Fruit fly (Drosophila melanogaster) whole organism, embryonic: ENCODE data around the gene CG43134.

Experiments
- Asciz ChIP-seq: fragments of 200-800 bp; sonication (Bioruptor generic); optimal IDR thresholded peaks from 2 replicates; lab custom pipeline; 2017; ENCODE audit warnings: missing biosample characterization, mild to moderate bottlenecking, missing genetic modification characterization, missing genetic modification reagents
- CG10565 ChIP-seq: fragments of 200-800 bp; sonication (Bioruptor generic); optimal IDR thresholded peaks from 3 replicates; lab custom pipeline; 2016; ENCODE audit warnings: missing biosample characterization, mild to moderate bottlenecking, missing genetic modification characterization
- CG11247 ChIP-seq: fragments of 200-800 bp; sonication (Bioruptor generic); IDR thresholded peaks from 2 replicates; pipeline ENCODE4 v1.3.6; 2022; ENCODE audit warnings: missing biosample characterization, missing genetic modification characterization
- CG12299 ChIP-seq: fragments of 200-800 bp; sonication (Bioruptor generic); optimal IDR thresholded peaks from 2 replicates; lab custom pipeline; 2018; ENCODE audit warnings: missing biosample characterization, mild to moderate bottlenecking, missing genetic modification characterization
- CG14014 ChIP-seq: fragments of 200-800 bp; sonication (Bioruptor generic); IDR thresholded peaks from 2 replicates; pipeline ENCODE4 v1.3.6; 2022; ENCODE audit warnings: missing biosample characterization, missing genetic modification characterization
- CG16815 ChIP-seq: fragments of 200-800 bp; sonication (Bioruptor generic); optimal IDR thresholded peaks from 3 replicates; lab custom pipeline; 2017; ENCODE audit warnings: missing biosample characterization, mild to moderate bottlenecking, missing genetic modification characterization
- CG18262 ChIP-seq: fragments of 200-800 bp; optimal IDR thresholded peaks from 3 replicates; lab custom pipeline; 2019; ENCODE audit warnings: missing biosample characterization, mild to moderate bottlenecking, missing genetic modification characterization, moderate library complexity
- CG31365 ChIP-seq: fragments of 200-800 bp; sonication (Bioruptor generic); optimal IDR thresholded peaks from 2 replicates; lab custom pipeline; 2018; ENCODE audit warnings: missing biosample characterization, mild to moderate bottlenecking, missing genetic modification characterization
- CG32532 ChIP-seq: fragments of 200-800 bp; sonication (Bioruptor generic); IDR thresholded peaks from 2 replicates; pipeline ENCODE4 v1.3.6; 2022; ENCODE audit warnings: missing biosample characterization, missing genetic modification characterization
- CG34422 ChIP-seq: fragments of 200-800 bp; sonication (Bioruptor generic); IDR thresholded peaks from 3 replicates; pipeline ENCODE4 v1.3.6; 2022; ENCODE audit warnings: missing biosample characterization, missing genetic modification characterization
- CG4282 ChIP-seq: fragments of 200-800 bp; sonication (Bioruptor generic); optimal IDR thresholded peaks from 2 replicates; lab custom pipeline; 2016; ENCODE audit warnings: missing biosample characterization, missing genetic modification characterization
- CG4617 ChIP-seq: fragments of 200-800 bp; sonication (Bioruptor generic); optimal IDR thresholded peaks from 3 replicates; lab custom pipeline; 2016; ENCODE audit warnings: missing biosample characterization, missing genetic modification characterization, borderline replicate concordance
- CG6689 ChIP-seq: fragments of 200-800 bp; sonication (Bioruptor generic); IDR thresholded peaks from 2 replicates; pipeline ENCODE4 v1.3.6; 2022; ENCODE audit warnings: missing biosample characterization, missing genetic modification characterization
- CG6813 ChIP-seq: fragments of 200-800 bp; sonication (Bioruptor generic); optimal IDR thresholded peaks from 2 replicates; lab custom pipeline; 2017; ENCODE audit warnings: missing biosample characterization, missing genetic modification characterization, mild to moderate bottlenecking, moderate library complexity, missing genetic modification reagents
- CG7556 ChIP-seq: fragments of 200-800 bp; sonication (Bioruptor generic); optimal IDR thresholded peaks from 2 replicates; lab custom pipeline; 2017; ENCODE audit warnings: missing biosample characterization, mild to moderate bottlenecking, missing genetic modification characterization
- CG8290 ChIP-seq, 3 experiments: fragments of 200-800 bp; sonication (Bioruptor generic); optimal IDR thresholded peaks; 2 replicates each; lab custom pipeline; 2016 to 2019; ENCODE audit warnings: missing biosample characterization in 3 of 3, missing genetic modification characterization in 3 of 3, mild to moderate bottlenecking in 2 of 3, moderate library complexity in 1 of 3
- CG8359 ChIP-seq: fragments of 200-800 bp; sonication (Bioruptor generic); optimal IDR thresholded peaks from 2 replicates; lab custom pipeline; 2017; ENCODE audit warnings: missing biosample characterization, mild to moderate bottlenecking, missing genetic modification characterization, borderline replicate concordance
- CG8388 ChIP-seq: fragments of 200-800 bp; sonication (Bioruptor generic); optimal IDR thresholded peaks from 2 replicates; lab custom pipeline; 2019; ENCODE audit warnings: missing biosample characterization, mild to moderate bottlenecking, missing genetic modification characterization, moderate library complexity
- CG8765 ChIP-seq: fragments of 200-800 bp; sonication (Bioruptor generic); IDR thresholded peaks from 2 replicates; pipeline ENCODE4 v1.3.6; 2022; ENCODE audit warnings: missing biosample characterization, missing genetic modification characterization
- Dp ChIP-seq: fragments of 200-800 bp; sonication (Bioruptor generic); optimal IDR thresholded peaks from 2 replicates; lab custom pipeline; 2018; ENCODE audit warnings: missing biosample characterization, mild to moderate bottlenecking, missing genetic modification characterization, moderate library complexity
- Elba2 ChIP-seq: fragments of 200-800 bp; sonication (Bioruptor generic); optimal IDR thresholded peaks from 3 replicates; lab custom pipeline; 2016; ENCODE audit warnings: missing biosample characterization, missing genetic modification characterization
- Ets65A ChIP-seq: fragments of 200-800 bp; sonication (Bioruptor generic); peaks from one replicate; lab custom pipeline; 2016; ENCODE audit warnings: missing biosample characterization, missing genetic modification characterization
- GATAe ChIP-seq: fragments of 200-800 bp; sonication (Bioruptor generic); conservative IDR thresholded peaks from 2 replicates; pipeline ENCODE4 v1.3.6; 2022; ENCODE audit warnings: missing biosample characterization, missing genetic modification characterization
- Gug ChIP-seq: fragments of 200-800 bp; sonication (Bioruptor generic); IDR thresholded peaks from 4 replicates; pipeline ENCODE4 v1.3.6; 2022; ENCODE audit warnings: missing biosample characterization, missing genetic modification characterization
- Hey ChIP-seq: fragments of 200-800 bp; sonication (Bioruptor generic); optimal IDR thresholded peaks from 3 replicates; lab custom pipeline; 2018; ENCODE audit warnings: missing biosample characterization, mild to moderate bottlenecking, missing genetic modification characterization
- NfI ChIP-seq: fragments of 200-800 bp; sonication (Bioruptor generic); optimal IDR thresholded peaks from 3 replicates; lab custom pipeline; 2018; ENCODE audit warnings: missing biosample characterization, mild to moderate bottlenecking, missing genetic modification characterization, moderate library complexity
- Sry-β ChIP-seq: fragments of 200-800 bp; sonication (Bioruptor generic); optimal IDR thresholded peaks from 2 replicates; lab custom pipeline; 2018; ENCODE audit warnings: missing biosample characterization, mild to moderate bottlenecking, missing genetic modification characterization, moderate library complexity
- ac ChIP-seq: fragments of 200-800 bp; sonication (Bioruptor generic); optimal IDR thresholded peaks from 3 replicates; lab custom pipeline; 2017; ENCODE audit warnings: missing biosample characterization, mild to moderate bottlenecking, missing genetic modification characterization
- ato ChIP-seq: fragments of 200-800 bp; sonication (Bioruptor generic); IDR thresholded peaks from 2 replicates; pipeline ENCODE4 v1.3.6; 2022; ENCODE audit warnings: missing biosample characterization, missing genetic modification characterization; ENCODE audit not compliant: partially characterized antibody
- chn ChIP-seq: fragments of 200-800 bp; sonication (Bioruptor generic); optimal IDR thresholded peaks from 2 replicates; lab custom pipeline; 2016; ENCODE audit warnings: missing biosample characterization, missing genetic modification characterization
- gt ChIP-seq: fragments of 200-800 bp; sonication (Bioruptor generic); IDR thresholded peaks from 2 replicates; pipeline ENCODE4 v1.3.6; 2022; ENCODE audit warnings: missing biosample characterization, missing genetic modification characterization
- ham ChIP-seq: fragments of 200-800 bp; sonication (Bioruptor generic); IDR thresholded peaks from 2 replicates; pipeline ENCODE4 v1.3.6; 2022; ENCODE audit warnings: missing biosample characterization, missing genetic modification characterization
- ind ChIP-seq: fragments of 200-800 bp; sonication (Bioruptor generic); optimal IDR thresholded peaks from 3 replicates; lab custom pipeline; 2016; ENCODE audit warnings: missing biosample characterization, missing genetic modification characterization
- ken ChIP-seq: fragments of 200-800 bp; sonication (Bioruptor generic); IDR thresholded peaks from 3 replicates; pipeline ENCODE4 v1.3.6; 2022; ENCODE audit warnings: missing biosample characterization, missing genetic modification characterization
- lov ChIP-seq, 2 experiments: fragments of 200-800 bp in 1 of 2; fragments of >200 bp in 1 of 2; sonication (Bioruptor generic) in 1 of 2; IDR thresholded peaks in 1 of 2; optimal IDR thresholded peaks in 1 of 2; 2 replicates in 1 of 2; 3 replicates in 1 of 2; pipeline versions ENCODE4 v1.3.6 to Lab custom; 2017 to 2022; ENCODE audit warnings: missing biosample characterization in 1 of 2, missing genetic modification characterization in 1 of 2
- nerfin-2 ChIP-seq: fragments of 200-800 bp; sonication (Bioruptor generic); IDR thresholded peaks from 2 replicates; pipeline ENCODE4 v1.3.6; 2022; ENCODE audit warnings: missing biosample characterization, missing genetic modification characterization; ENCODE audit not compliant: partially characterized antibody
- nmo ChIP-seq: fragments of 200-800 bp; sonication (Bioruptor generic); optimal IDR thresholded peaks from 2 replicates; lab custom pipeline; 2018; ENCODE audit warnings: missing biosample characterization, mild to moderate bottlenecking, missing genetic modification characterization, moderate library complexity
- odd ChIP-seq: fragments of 200-800 bp; sonication (Bioruptor generic); optimal IDR thresholded peaks from 2 replicates; lab custom pipeline; 2017; ENCODE audit warnings: missing biosample characterization, mild to moderate bottlenecking, missing genetic modification characterization
- psq ChIP-seq: fragments of 200-800 bp; sonication (Bioruptor generic); optimal IDR thresholded peaks from 2 replicates; lab custom pipeline; 2017; ENCODE audit warnings: missing biosample characterization, missing genetic modification characterization
- ranshi ChIP-seq: fragments of 200-800 bp; sonication (Bioruptor generic); IDR thresholded peaks from 2 replicates; pipeline ENCODE4 v1.3.6; 2022; ENCODE audit warnings: missing biosample characterization, missing genetic modification characterization
- sens-2 ChIP-seq: fragments of 200-800 bp; sonication (Bioruptor generic); IDR thresholded peaks from 2 replicates; pipeline ENCODE4 v1.3.6; 2022; ENCODE audit warnings: missing biosample characterization, missing genetic modification characterization
- sima ChIP-seq: fragments of 200-800 bp; sonication (Bioruptor generic); optimal IDR thresholded peaks from 2 replicates; lab custom pipeline; 2016; ENCODE audit warnings: missing biosample characterization, missing genetic modification characterization

Gene CG43134

DNA sequence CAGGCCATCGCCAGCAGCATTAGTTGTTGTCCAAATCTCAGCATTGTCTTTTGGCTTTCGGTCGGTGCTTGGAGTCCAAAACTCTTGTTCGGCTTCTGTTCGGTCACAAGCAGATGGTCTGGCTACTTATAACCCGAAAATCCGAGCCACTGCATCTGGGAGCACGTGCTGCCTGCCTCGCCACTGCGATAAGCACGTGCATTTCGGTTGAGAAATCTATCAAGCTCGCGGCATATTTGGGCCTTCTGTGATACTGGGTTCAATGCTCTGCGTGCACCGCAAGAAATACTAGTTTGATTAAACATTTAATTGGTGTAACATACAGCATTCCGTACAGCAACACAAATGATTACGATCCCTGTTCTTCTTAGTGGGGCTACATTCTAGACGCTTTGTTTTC is 4.4 kb upstream of the CG43134 start, which contains the start of gene Femcoat:
Femcoat (minus strand) TSS at position 101 of the 400 bp plus-strand sequence.
- TF ChIP-seq CG34422 (GFP tag; lab: Robert Waterston, UW), result no peak
- peak; percentile 71 for TF ChIP-seq Ets65A (GFP tag; lab: Kevin White, UChicago)
- TF ChIP-seq CG12299 (tag; lab: Kevin White, UChicago), result no peak

DNA sequence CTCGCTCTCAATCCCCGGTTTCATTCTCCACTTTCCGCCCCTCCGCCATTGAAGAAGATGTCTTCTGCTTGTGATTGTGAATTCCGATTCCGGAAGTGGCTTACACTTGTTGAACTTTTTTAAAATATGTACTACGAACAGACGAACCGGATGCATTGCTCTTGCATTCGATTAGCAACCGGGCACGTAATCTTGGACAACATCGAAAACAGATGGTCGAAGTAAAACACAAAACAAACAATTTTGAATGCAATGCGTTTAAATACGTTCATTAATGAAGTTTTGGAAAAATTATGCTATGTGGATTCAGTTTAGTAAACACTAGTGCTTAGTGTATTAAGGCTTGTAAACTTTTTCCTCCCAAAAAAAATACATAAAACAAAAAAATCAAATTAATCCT is 1.1 kb upstream of the CG43134 start, which contains the start of gene Muc4B:
Muc4B (minus strand) TSS at position 101 of the 400 bp plus-strand sequence.
- TF ChIP-seq chn (GFP tag; lab: Kevin White, UChicago) (no peak), sens-2 (GFP tag; lab: Robert Waterston, UW) (no peak), Asciz (GFP tag; lab: Kevin White, UChicago) (no peak), CG8388 (GFP tag; lab: Kevin White, UChicago) (no peak), CG32532 (GFP tag; lab: Robert Waterston, UW) (no peak)
- TF ChIP-seq, all 482 proteins: peak for 0

DNA sequence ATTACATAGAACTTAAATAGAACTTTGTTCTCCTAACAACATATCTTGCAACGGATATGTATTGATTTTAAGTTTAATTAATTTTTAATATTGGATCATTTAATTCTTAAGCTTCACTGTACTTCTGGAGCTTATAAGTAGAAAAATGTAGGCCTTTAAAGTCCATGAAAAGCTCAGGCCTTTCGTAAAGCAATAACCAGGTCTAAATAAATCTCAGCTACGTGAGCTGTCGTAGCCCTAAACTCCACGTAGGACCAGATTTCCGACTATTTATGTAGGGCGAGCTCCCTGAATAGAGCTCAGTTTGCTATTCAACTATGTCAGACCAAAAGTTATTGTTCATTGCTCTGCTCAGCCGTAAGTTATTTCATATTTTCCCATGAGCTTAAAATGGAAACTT is 964 bp downstream of the CG43134 start, which contains the start of gene CG43135:
CG43135 (plus strand) TSS at position 301 of the 400 bp plus-strand sequence.
- TF ChIP-seq ato (GFP tag; lab: Robert Waterston, UW) (no peak), NfI (no peak), CG31365 (no peak), odd (GFP tag; lab: Kevin White, UChicago) (no peak), CG4617 (no peak), CG11247 (GFP tag; lab: Robert Waterston, UW) (no peak), lov (optimal IDR thresholded peaks at IDR 0.05; lab: Kevin White, UChicago) (no peak), lov (GFP tag; IDR thresholded peaks at IDR 0.05; lab: Robert Waterston, UW) (no peak), CG16815 (GFP tag; lab: Kevin White, UChicago) (no peak), CG8359 (GFP tag; lab: Kevin White, UChicago) (no peak), Dp (no peak), ham (GFP tag; lab: Robert Waterston, UW) (no peak)

DNA sequence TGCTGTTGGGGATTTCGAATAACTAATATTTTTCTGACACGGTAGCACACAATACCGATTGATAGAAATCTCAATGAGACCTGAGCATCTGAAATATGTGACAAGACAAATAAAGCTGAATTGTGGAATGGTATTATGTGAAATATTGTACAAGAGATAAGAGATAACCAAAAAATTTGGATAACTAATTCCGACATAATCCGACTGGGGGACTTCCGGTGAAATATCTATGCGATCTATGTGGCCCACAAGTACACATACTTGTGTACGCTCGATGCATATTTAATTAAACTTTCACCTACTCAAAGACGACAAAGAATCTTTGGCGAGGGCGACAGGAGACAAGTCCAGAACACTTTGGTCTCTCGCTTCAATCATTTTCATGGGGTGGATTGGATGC is 5.6 kb downstream of the CG43134 start, which contains the start of gene CG15576:
CG15576 (minus strand) TSS at position 101 of the 400 bp plus-strand sequence.
- no peak for TF ChIP-seq ac (GFP tag; lab: Kevin White, UChicago)

DNA sequence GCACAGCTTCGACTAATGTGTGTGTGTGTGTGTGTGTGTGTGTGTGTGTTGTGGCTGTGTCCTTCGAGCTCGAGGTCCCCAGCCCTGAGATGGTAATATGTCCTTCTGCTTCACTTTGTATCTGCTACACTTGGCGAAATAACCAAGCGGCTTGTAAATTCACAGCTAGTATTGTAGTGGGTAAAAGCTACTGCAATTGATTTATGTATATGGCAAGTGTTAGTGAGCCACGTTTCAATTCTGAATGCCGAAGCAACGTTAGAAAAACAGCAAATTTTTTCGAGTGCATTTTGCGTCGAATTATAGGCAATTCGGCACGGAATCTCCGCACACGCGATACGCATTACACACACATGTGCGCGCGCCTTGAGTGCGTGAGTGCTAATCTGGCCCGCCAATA is 15.5 kb downstream of the CG43134 start:
- no peak for TF ChIP-seq psq (GFP tag; lab: Kevin White, UChicago)
- peak; percentile 55 for TF ChIP-seq ind
- TF ChIP-seq CG18262, result peak; percentile 43
- TF ChIP-seq nmo, result peak; percentile 52
- TF ChIP-seq nerfin-2 (GFP tag; lab: Robert Waterston, UW), result no peak
- TF ChIP-seq CG4282, result no peak
- no peak for TF ChIP-seq ken (GFP tag; lab: Robert Waterston, UW)
- TF ChIP-seq CG7556 (GFP tag; lab: Kevin White, UChicago), result peak; percentile 60
- no peak for TF ChIP-seq Sry-β
- peak; percentile 62; the same call in 1 of the 2 replicates for TF ChIP-seq CG6689
- TF ChIP-seq Gug (GFP tag; lab: Robert Waterston, UW), result peak; percentile 48; the same call in 2 of the 4 replicates
- TF ChIP-seq CG6813 (GFP tag; lab: Kevin White, UChicago), result no peak
- TF ChIP-seq Elba2 (GFP tag; lab: Kevin White, UChicago), result no peak
- peak; percentile 9 for TF ChIP-seq chn (GFP tag; lab: Kevin White, UChicago)
- TF ChIP-seq gt (GFP tag; lab: Robert Waterston, UW), result no peak
- 0 out of 2 replicates have a peak, but pooled peaks have one; percentile 38 for TF ChIP-seq CG14014 (GFP tag; lab: Robert Waterston, UW)
- TF ChIP-seq sima, result no peak
- no peak for TF ChIP-seq lov (optimal IDR thresholded peaks at IDR 0.05; lab: Kevin White, UChicago)
- TF ChIP-seq lov (GFP tag; IDR thresholded peaks at IDR 0.05; lab: Robert Waterston, UW), result no peak
- no peak for TF ChIP-seq CG8765 (GFP tag; lab: Robert Waterston, UW)
- peak; percentile 52; the same call in 1 of the 2 replicates for TF ChIP-seq ranshi (GFP tag; lab: Robert Waterston, UW)
- TF ChIP-seq Hey (tag; lab: Kevin White, UChicago), result peak; percentile 22
- TF ChIP-seq CG8290 (GFP tag; optimal IDR thresholded peaks at IDR 0.05; lab: Kevin White, UChicago), result no peak
- TF ChIP-seq CG8290 (tag; optimal IDR thresholded peaks at IDR 0.05; lab: Kevin White, UChicago), result peak in 1 of 2 experiments; percentile 88
- TF ChIP-seq CG10565, result no peak
- no peak for TF ChIP-seq GATAe
